Worm (Caenorhabditis elegans) whole organism, L4 larva: ENCODE results near the gene ndua-1.

Experiments used
- ama-1 ChIP-seq: fragments of 150-350 bp; optimal IDR thresholded peaks from 2 replicates; lab custom pipeline; 2014; ENCODE audit warnings: inconsistent platforms, mixed read lengths
- nhr-25 ChIP-seq: sonication (generic microtip); optimal IDR thresholded peaks from 2 replicates; lab custom pipeline; 2017; ENCODE audit warnings: missing genetic modification characterization, mild to moderate bottlenecking, missing compliant biosample characterization, antibody characterized with exemption, moderate library complexity, borderline replicate concordance; ENCODE audit not compliant: insufficient read depth
- nhr-28 ChIP-seq: fragments of 150-350 bp; optimal IDR thresholded peaks from 2 replicates; lab custom pipeline; 2014; ENCODE audit warnings: missing biosample characterization, missing genetic modification characterization
- nhr-77 ChIP-seq: fragments of 150-350 bp; optimal IDR thresholded peaks from 2 replicates; lab custom pipeline; 2014; ENCODE audit warnings: missing biosample characterization, missing genetic modification characterization
- pha-4 ChIP-seq, 2 experiments: fragments of 150-350 bp in 1 of 2; fragments of 200-800 bp in 1 of 2; sonication (Bioruptor generic) in 1 of 2; IDR thresholded peaks in 1 of 2; optimal IDR thresholded peaks in 1 of 2; 2 replicates each; pipeline versions ENCODE4 v1.3.6 to Lab custom; 2014 to 2022; ENCODE audit warnings: missing genetic modification characterization in 2 of 2, missing genetic modification reagents in 2 of 2, missing biosample characterization in 1 of 2, missing compliant biosample characterization in 1 of 2
- php-3 ChIP-seq: fragments of 200-800 bp; sonication (Bioruptor generic); IDR thresholded peaks from 2 replicates; pipeline ENCODE4 v1.3.6; 2022; ENCODE audit warnings: missing genetic modification reagents, missing genetic modification characterization, missing compliant biosample characterization
- skn-1 ChIP-seq: fragments of 150-350 bp; optimal IDR thresholded peaks from 2 replicates; lab custom pipeline; 2014; ENCODE audit warnings: missing biosample characterization, missing genetic modification characterization
- snpc-4 ChIP-seq: fragments of 150-350 bp; optimal IDR thresholded peaks from 2 replicates; lab custom pipeline; 2014; ENCODE audit warnings: missing biosample characterization, missing genetic modification characterization
- spr-3 ChIP-seq: fragments of 200-800 bp; sonication (Bioruptor generic); optimal IDR thresholded peaks from 2 replicates; lab custom pipeline; 2018; ENCODE audit warnings: mild to moderate bottlenecking, missing genetic modification characterization, missing compliant biosample characterization
- zag-1 ChIP-seq: fragments of 150-350 bp; optimal IDR thresholded peaks from 2 replicates; lab custom pipeline; 2014; ENCODE audit warnings: missing biosample characterization, missing genetic modification characterization
- ztf-7 ChIP-seq: fragments of 150-350 bp; optimal IDR thresholded peaks from 2 replicates; lab custom pipeline; 2014; ENCODE audit warnings: missing biosample characterization, missing genetic modification characterization

ce11 chrV:20847743-20848229, 3.9 kb downstream of the ndua-1 start:
- TF ChIP-seq skn-1 = no peak
- TF ChIP-seq nhr-28 (tag; lab: Kevin White, UChicago) = no peak
- TF ChIP-seq snpc-4 (tag; lab: Kevin White, UChicago) = no peak
- peak; percentile 53 for TF ChIP-seq spr-3 (GFP tag; lab: Kevin White, UChicago)
- no peak for TF ChIP-seq zag-1 (tag; lab: Kevin White, UChicago)
- no peak for TF ChIP-seq nhr-77 (tag; lab: Kevin White, UChicago)
- peak; percentile 79 for TF ChIP-seq ama-1 (lab: Kevin White, UChicago)
- TF ChIP-seq pha-4 (GFP tag; IDR thresholded peaks at IDR 0.05; lab: Robert Waterston, UW) = peak; percentile 42; the same call in 1 of the 2 replicates
- no peak for TF ChIP-seq pha-4 (tag; optimal IDR thresholded peaks at IDR 0.05; lab: Kevin White, UChicago)
- no peak for TF ChIP-seq nhr-25 (tag; lab: Kevin White, UChicago)
- TF ChIP-seq ztf-7 = no peak
- no peak for TF ChIP-seq php-3 (GFP tag; lab: Robert Waterston, UW)
